ENCODE assay signal across 4 worm cellular contexts in genomic region chrII:1088527-1089230, ce11.
TF ChIP-seq lines count a peak whose summit lies in the region.

No protein-coding gene starts in this region.

TF ChIP-seq in whole organism, L1 larva, 84 proteins besides CTCF, POLR2A, EP300 and RAD21 (continues in another document):
- TF ChIP-seq nhr-85 (tag; lab: Kevin White, UChicago): peak; percentile 81
- TF ChIP-seq efl-1 (optimal IDR thresholded peaks at IDR 0.05; lab: Kevin White, UChicago): no peak
- no peak for TF ChIP-seq efl-1 (GFP tag; optimal IDR thresholded peaks at IDR 0.05 in 1 of 2; lab: Kevin White, UChicago)
- no peak for TF ChIP-seq xbp-1 (tag; optimal IDR thresholded peaks at IDR 0.05; lab: Kevin White, UChicago)
- TF ChIP-seq blmp-1 (tag; optimal IDR thresholded peaks at IDR 0.05; lab: Kevin White, UChicago): peak; percentile 65
- TF ChIP-seq nhr-28 (tag; optimal IDR thresholded peaks at IDR 0.05; lab: Kevin White, UChicago): no peak
- TF ChIP-seq nhr-84 (tag; optimal IDR thresholded peaks at IDR 0.05; lab: Kevin White, UChicago): no peak
- peak; percentile 17 for TF ChIP-seq nhr-20 (tag; optimal IDR thresholded peaks at IDR 0.05; lab: Kevin White, UChicago)
- TF ChIP-seq F16B12.6 (tag; optimal IDR thresholded peaks at IDR 0.05; lab: Kevin White, UChicago): no peak
- TF ChIP-seq mef-2 (tag; optimal IDR thresholded peaks at IDR 0.05; lab: Kevin White, UChicago): no peak
- no peak for TF ChIP-seq fos-1 (tag; optimal IDR thresholded peaks at IDR 0.05; lab: Kevin White, UChicago)
- TF ChIP-seq lir-3 (tag; optimal IDR thresholded peaks at IDR 0.05; lab: Kevin White, UChicago; ENCODE audit: poor library complexity): no peak
- peak; percentile 61 for TF ChIP-seq lin-14 (GFP tag; optimal IDR thresholded peaks at IDR 0.05; lab: Kevin White, UChicago)
- no peak for TF ChIP-seq hlh-17 (GFP tag; optimal IDR thresholded peaks at IDR 0.05; lab: Kevin White, UChicago; ENCODE audit: borderline replicate concordance)
- TF ChIP-seq dsc-1 (tag; optimal IDR thresholded peaks at IDR 0.05; lab: Kevin White, UChicago): no peak
- TF ChIP-seq ama-1 (optimal IDR thresholded peaks at IDR 0.05; lab: Kevin White, UChicago): no peak
- no peak for TF ChIP-seq rnt-1 (tag; optimal IDR thresholded peaks at IDR 0.05; lab: Kevin White, UChicago)
- no peak for TF ChIP-seq ztf-4 (tag; optimal IDR thresholded peaks at IDR 0.05; lab: Kevin White, UChicago)
- no peak for TF ChIP-seq sptf-1 (tag; optimal IDR thresholded peaks at IDR 0.05; lab: Kevin White, UChicago)
- TF ChIP-seq ceh-8 (GFP tag; optimal IDR thresholded peaks at IDR 0.05; lab: Kevin White, UChicago): no peak
- peak; percentile 17 to 18 for TF ChIP-seq lsy-2 (tag; optimal IDR thresholded peaks at IDR 0.05; lab: Kevin White, UChicago)
- no peak for TF ChIP-seq snu-23 (GFP tag; optimal IDR thresholded peaks at IDR 0.05; lab: Kevin White, UChicago)
- TF ChIP-seq unc-62 (GFP tag; optimal IDR thresholded peaks at IDR 0.05; lab: Kevin White, UChicago): no peak
- no peak for TF ChIP-seq C34B4.2 (tag; optimal IDR thresholded peaks at IDR 0.05; lab: Kevin White, UChicago)

TF ChIP-seq in whole organism, L2 larva, 48 proteins besides CTCF, POLR2A, EP300 and RAD21:
- peak; percentile 51 for TF ChIP-seq blmp-1 (tag; optimal IDR thresholded peaks at IDR 0.05; lab: Kevin White, UChicago; ENCODE audit: insufficient read depth)
- TF ChIP-seq alr-1 (tag; optimal IDR thresholded peaks at IDR 0.05; lab: Kevin White, UChicago): no peak
- TF ChIP-seq F13H6.1 (tag; optimal IDR thresholded peaks at IDR 0.05; lab: Kevin White, UChicago): peak; percentile 2
- TF ChIP-seq nhr-25 (tag; optimal IDR thresholded peaks at IDR 0.05; lab: Kevin White, UChicago): peak; percentile 67

TF ChIP-seq in whole organism, L4 larva, 104 proteins besides CTCF, POLR2A, EP300 and RAD21:
- TF ChIP-seq lin-38 (GFP tag; IDR thresholded peaks at IDR 0.05; lab: Robert Waterston, UW) (0 out of 2 replicates have a peak, but pooled peaks have one; percentile 25), ces-1 (GFP tag; optimal IDR thresholded peaks at IDR 0.05; lab: Kevin White, UChicago) (no peak)

TF ChIP-seq in whole organism, young adult, 124 proteins besides CTCF, POLR2A, EP300 and RAD21:
- TF ChIP-seq nhr-90 (tag; optimal IDR thresholded peaks at IDR 0.05; lab: Kevin White, UChicago) (no peak), rpc-1 (optimal IDR thresholded peaks at IDR 0.05; lab: Kevin White, UChicago) (peak; percentile 25), rpc-1 (tag; optimal IDR thresholded peaks at IDR 0.05; lab: Kevin White, UChicago) (peak; percentile 64), tbp1 (GFP tag; optimal IDR thresholded peaks at IDR 0.05; lab: Kevin White, UChicago) (peak; percentile 70), xnd-1 (tag; optimal IDR thresholded peaks at IDR 0.05; lab: Kevin White, UChicago) (no peak), B0261.1 (tag; optimal IDR thresholded peaks at IDR 0.05; lab: Kevin White, UChicago) (peak; percentile 21)
